Worm (Caenorhabditis elegans): Measurements from ENCODE around the gene pxd-1.

DNA sequence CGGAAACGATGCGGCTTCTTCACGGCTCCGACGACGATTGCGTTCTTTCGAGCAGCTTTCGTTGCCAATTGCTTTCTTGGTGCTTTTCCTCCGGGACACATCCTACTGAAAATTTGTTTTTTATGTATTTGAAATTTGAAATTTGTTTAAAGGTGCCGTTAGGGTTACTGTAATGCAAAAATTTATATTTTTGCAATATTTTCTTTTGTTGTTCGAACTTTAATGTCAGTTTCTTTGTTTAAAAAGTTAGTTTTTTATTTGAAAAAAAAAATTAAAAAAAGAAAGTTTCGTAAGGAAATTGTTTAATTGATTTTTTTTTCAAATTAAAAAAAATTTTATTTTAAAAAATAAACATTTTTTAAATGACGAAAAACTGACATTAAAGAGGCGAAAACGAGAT is 52.7 kb downstream of the pxd-1 start, which contains the start of gene his-69:
- TF ChIP-seq flt-1 (GFP tag; IDR thresholded peaks at IDR 0.05) (no peak), cog-1 (tag; optimal IDR thresholded peaks at IDR 0.05) (no peak), med-1 (GFP tag; optimal IDR thresholded peaks at IDR 0.05; ENCODE audit: insufficient read depth) (no peak), ref-1 (GFP tag; conservative IDR thresholded peaks at IDR 0.05) (no peak), ztf-23 (GFP tag; IDR thresholded peaks at IDR 0.05) (no peak), T22C8.4 (GFP tag; IDR thresholded peaks at IDR 0.05) (no peak)

Data from whole organism, midembryonic.